Fruit fly (Drosophila melanogaster): ENCODE data around the gene Prosbeta7.

DNA sequence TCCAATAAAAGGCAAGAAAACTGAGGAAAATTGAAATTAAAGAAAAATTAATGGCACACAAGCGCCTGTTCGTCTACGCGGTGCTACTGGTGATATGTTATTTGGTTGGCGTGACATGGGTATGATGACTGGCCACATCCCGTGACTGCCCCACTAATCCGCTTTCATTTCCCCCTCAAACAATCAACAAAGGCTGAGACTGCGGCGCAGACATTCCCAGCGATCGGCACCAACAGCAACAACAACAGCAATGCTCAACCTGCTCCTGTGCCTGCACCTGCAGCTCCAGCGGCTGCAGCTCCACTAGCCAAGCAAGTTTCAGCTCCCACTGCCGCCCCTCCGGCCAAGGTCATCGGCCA is 3.0 kb downstream of the Prosbeta7 start:
- TF ChIP-seq ash1 (GFP tag; optimal IDR thresholded peaks at IDR 0.05) (no peak), CG17829 (tag; optimal IDR thresholded peaks at IDR 0.05) (no peak), so (GFP tag; IDR thresholded peaks at IDR 0.05) (no peak), MBD-R2 (GFP tag; IDR thresholded peaks at IDR 0.05) (no peak; the same call in 1 of the 2 replicates), Dfd (GFP tag; optimal IDR thresholded peaks at IDR 0.05) (no peak), CG6813 (GFP tag; optimal IDR thresholded peaks at IDR 0.05) (no peak), bsh (GFP tag; optimal IDR thresholded peaks at IDR 0.05) (no peak), Lpt (GFP tag; optimal IDR thresholded peaks at IDR 0.05) (no peak), slp2 (GFP tag; optimal IDR thresholded peaks at IDR 0.05) (no peak), Atf3 (GFP tag; optimal IDR thresholded peaks at IDR 0.05) (no peak), Ptx1 (GFP tag; IDR thresholded peaks at IDR 0.05) (no peak), run (tag; optimal IDR thresholded peaks at IDR 0.05) (no peak)
